Worm (Caenorhabditis elegans) whole organism, L4/young adult: ENCODE measurements around the gene srg-58.

Experiments used
- W03F9.2 ChIP-seq: fragments of 150-350 bp; optimal IDR thresholded peaks from 2 replicates; lab custom pipeline; 2014; ENCODE audit warnings: missing biosample characterization, missing genetic modification characterization
- him-1 ChIP-seq: sonication (generic microtip); optimal IDR thresholded peaks from 2 replicates; lab custom pipeline; 2016; ENCODE audit warnings: missing genotype, missing genetic modification reagents, missing genetic modification characterization, missing compliant biosample characterization

- TF ChIP-seq W03F9.2 (no peak), him-1 (tag; lab: Kevin White, UChicago) (no peak)
Measured at ce11 chrV:2716933-2717332, 42.4 kb downstream of the srg-58 start.
